Worm (Caenorhabditis elegans) whole organism, young adult: Measurements from ENCODE around the gene acly-2.

Experiments
- B0035.1 ChIP-seq: sonication (generic microtip); optimal IDR thresholded peaks from 2 replicates; lab custom pipeline; 2016; ENCODE audit warnings: missing genetic modification characterization, mild to moderate bottlenecking, missing compliant biosample characterization, missing genotype, missing genetic modification reagents
- T26A5.8 ChIP-seq: sonication (generic microtip); optimal IDR thresholded peaks from 2 replicates; lab custom pipeline; 2016; ENCODE audit warnings: missing genetic modification characterization, missing compliant biosample characterization
- him-1 ChIP-seq: sonication (generic microtip); optimal IDR thresholded peaks from 2 replicates; lab custom pipeline; 2016; ENCODE audit warnings: missing genotype, missing genetic modification reagents, missing genetic modification characterization, missing compliant biosample characterization
- hmg-1.2 ChIP-seq: fragments of 200-800 bp; sonication (Bioruptor generic); IDR thresholded peaks from 2 replicates; pipeline ENCODE4 v1.3.6; 2022; ENCODE audit warnings: missing genetic modification reagents, missing genetic modification characterization, missing compliant biosample characterization
- lag-1 ChIP-seq: fragments of 200-800 bp; sonication (Bioruptor generic); IDR thresholded peaks from 2 replicates; pipeline ENCODE4 v1.3.6; 2022; ENCODE audit warnings: missing genetic modification reagents, missing genetic modification characterization, missing compliant biosample characterization
- nhr-90 ChIP-seq: sonication (generic microtip); optimal IDR thresholded peaks from 2 replicates; lab custom pipeline; 2016; ENCODE audit warnings: missing genotype, mild to moderate bottlenecking, missing genetic modification characterization, missing compliant biosample characterization
- pha-4 ChIP-seq: fragments of 150-350 bp; sonication (generic microtip); optimal IDR thresholded peaks from 2 replicates; lab custom pipeline; 2014; ENCODE audit warnings: missing biosample characterization, missing genetic modification reagents, missing genetic modification characterization
- sea-2 ChIP-seq: fragments of 200-800 bp; sonication (Bioruptor generic); IDR thresholded peaks from 2 replicates; pipeline ENCODE4 v1.3.6; 2022; ENCODE audit warnings: missing genetic modification characterization, missing compliant biosample characterization
- snpc-4 ChIP-seq, 5 experiments: fragments of 150-350 bp in 1 of 5; sonication (generic microtip) in 4 of 5; optimal IDR thresholded peaks; 2 replicates each; lab custom pipeline; 2014 to 2018; ENCODE audit warnings: missing genetic modification characterization in 5 of 5, missing biosample characterization in 3 of 5, antibody characterized with exemption in 2 of 5, mild to moderate bottlenecking in 2 of 5, missing compliant biosample characterization in 2 of 5, missing genotype in 2 of 5, moderate library complexity in 2 of 5, missing genetic modification reagents in 1 of 5
- unc-62 ChIP-seq: fragments of 150-350 bp; optimal IDR thresholded peaks from 2 replicates; lab custom pipeline; 2014; ENCODE audit warnings: missing biosample characterization, missing genetic modification reagents, missing genetic modification characterization

DNA sequence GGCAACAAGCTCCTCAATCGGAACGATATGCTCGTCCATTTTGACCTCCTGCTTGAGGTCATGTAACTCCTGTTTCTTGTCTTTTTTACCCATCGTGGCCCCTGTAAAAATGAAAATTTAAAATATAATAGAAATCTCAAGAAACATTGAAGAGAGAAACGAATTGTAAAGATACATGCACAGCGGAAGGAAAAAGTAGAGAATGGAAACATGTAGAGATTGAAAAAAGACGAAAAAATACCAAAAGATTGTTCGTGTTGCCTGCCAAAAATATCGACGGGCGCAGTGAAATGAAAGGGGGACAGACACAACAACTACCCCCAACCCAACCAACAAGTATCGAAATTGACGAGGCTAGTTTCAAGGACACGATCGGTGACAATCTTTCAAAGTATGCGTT lies 13.6 kb downstream of the acly-2 start, which contains the start of gene eat-6:
- TF ChIP-seq nhr-90 (tag; lab: Kevin White, UChicago) (no peak), him-1 (tag; lab: Kevin White, UChicago) (no peak), lag-1 (GFP tag; lab: Robert Waterston, UW) (no peak), hmg-1.2 (no peak), pha-4 (tag; lab: Kevin White, UChicago) (no peak), B0035.1 (tag; lab: Kevin White, UChicago) (no peak), sea-2 (GFP tag; lab: Robert Waterston, UW) (no peak), T26A5.8 (tag; lab: Kevin White, UChicago) (no peak), snpc-4 (GFP tag; optimal IDR thresholded peaks at IDR 0.05; lab: Kevin White, UChicago) (no peak), snpc-4 (tag; optimal IDR thresholded peaks at IDR 0.05; lab: Kevin White, UChicago) (no peak), unc-62 (GFP tag; lab: Kevin White, UChicago) (no peak)
